Fruit fly (Drosophila melanogaster): ENCODE data around the gene CG13907.

The CG13907 gene

DNA sequence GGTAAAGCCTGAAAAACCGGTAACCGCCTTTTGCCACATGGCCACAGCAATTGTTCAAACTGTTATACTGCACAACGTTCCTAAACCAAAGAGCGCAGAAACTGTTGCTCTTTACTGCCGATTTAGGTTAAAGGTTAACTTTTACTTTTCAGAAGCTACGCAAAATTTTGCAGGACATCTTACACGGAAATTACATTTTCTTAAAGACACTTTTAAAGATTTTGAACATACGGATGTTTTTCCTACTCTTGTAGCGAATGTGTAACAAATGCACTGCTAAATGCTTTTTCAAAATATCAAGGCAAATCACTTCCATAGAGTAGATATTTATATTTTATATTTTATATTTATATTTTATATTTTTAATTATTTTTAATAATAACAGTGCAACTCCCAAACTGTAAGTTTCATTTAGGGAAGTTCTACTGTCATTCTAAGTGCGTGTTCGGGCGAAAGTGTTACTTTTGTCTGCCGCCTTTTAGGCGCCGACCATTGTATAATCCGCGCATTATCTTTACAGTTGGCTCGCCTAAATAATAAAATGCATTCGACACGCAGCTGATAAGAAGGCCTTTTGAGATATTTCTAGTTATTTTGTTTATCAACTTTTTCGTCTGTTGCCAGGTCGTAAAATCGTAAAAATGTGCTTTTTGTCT lies 551 bp upstream of the CG13907 start:
- TF ChIP-seq CG6689 (GFP tag; IDR thresholded peaks at IDR 0.05) (0 out of 2 replicates have a peak, but pooled peaks have one; percentile 30), CG17829 (tag; optimal IDR thresholded peaks at IDR 0.05) (peak; percentile 11), dmrt99B (tag; optimal IDR thresholded peaks at IDR 0.05) (peak; percentile 58), CG6254 (GFP tag; optimal IDR thresholded peaks at IDR 0.05) (peak; percentile 13), gfzf (GFP tag; optimal IDR thresholded peaks at IDR 0.05) (no peak), tgo (GFP tag; IDR thresholded peaks at IDR 0.05) (peak; percentile 21; the same call in 2 of the 3 replicates), CG6654 (GFP tag; optimal IDR thresholded peaks at IDR 0.05) (peak; percentile 15), CG15479 (GFP tag; optimal IDR thresholded peaks at IDR 0.05) (no peak), CG32772 (GFP tag; IDR thresholded peaks at IDR 0.05) (peak; percentile 7; the same call in 1 of the 2 replicates), CG13287 (GFP tag; IDR thresholded peaks at IDR 0.05; ENCODE audit: partially characterized antibody) (0 out of 2 replicates have a peak, but pooled peaks have one; percentile 0), scrt (GFP tag; optimal IDR thresholded peaks at IDR 0.05) (peak; percentile 71), CG2712 (tag; optimal IDR thresholded peaks at IDR 0.05) (peak; percentile 57), Awh (GFP tag; IDR thresholded peaks at IDR 0.05) (no peak), al (GFP tag; IDR thresholded peaks at IDR 0.05) (no peak), CG6813 (GFP tag; optimal IDR thresholded peaks at IDR 0.05) (peak; percentile 40), Meics (GFP tag; optimal IDR thresholded peaks at IDR 0.05) (peak; percentile 59), z (GFP tag; IDR thresholded peaks at IDR 0.05) (no peak), Rfx (GFP tag; IDR thresholded peaks at IDR 0.05) (peak; percentile 33), CG12299 (tag; optimal IDR thresholded peaks at IDR 0.05) (peak; percentile 3), CG4424 (GFP tag; optimal IDR thresholded peaks at IDR 0.05) (peak; percentile 23), dysf (GFP tag; IDR thresholded peaks at IDR 0.05) (peak; percentile 48; the same call in 1 of the 3 replicates), slou (GFP tag; optimal IDR thresholded peaks at IDR 0.05) (no peak), D19B (GFP tag; optimal IDR thresholded peaks at IDR 0.05) (peak; percentile 6), Nf-YB (GFP tag; optimal IDR thresholded peaks at IDR 0.05) (no peak), toy (GFP tag; IDR thresholded peaks at IDR 0.05) (no peak), CG17361 (GFP tag; IDR thresholded peaks at IDR 0.05) (peak; percentile 43; the same call in 1 of the 3 replicates), Rx (GFP tag; IDR thresholded peaks at IDR 0.05) (no peak), CG18599 (GFP tag; optimal IDR thresholded peaks at IDR 0.05) (peak; percentile 71), Ptx1 (GFP tag; IDR thresholded peaks at IDR 0.05) (peak; percentile 57), phol (tag; optimal IDR thresholded peaks at IDR 0.05) (peak; percentile 52), bcd (GFP tag; optimal IDR thresholded peaks at IDR 0.05) (peak; percentile 20), CG2678 (tag; optimal IDR thresholded peaks at IDR 0.05) (peak; percentile 70), CG17568 (GFP tag; optimal IDR thresholded peaks at IDR 0.05) (no peak), CG18011 (GFP tag; optimal IDR thresholded peaks at IDR 0.05) (no peak), CG7839 (tag; optimal IDR thresholded peaks at IDR 0.05) (peak; percentile 58), Dp (GFP tag; optimal IDR thresholded peaks at IDR 0.05) (no peak), CG15696 (tag; optimal IDR thresholded peaks at IDR 0.05) (peak; percentile 19), ind (GFP tag; optimal IDR thresholded peaks at IDR 0.05) (peak; percentile 21), CG3281 (GFP tag; optimal IDR thresholded peaks at IDR 0.05) (peak; percentile 47), Dip2 (GFP tag; IDR thresholded peaks at IDR 0.05) (no peak), sqz (GFP tag; optimal IDR thresholded peaks at IDR 0.05) (no peak), gcm2 (GFP tag; optimal IDR thresholded peaks at IDR 0.05) (no peak), Pdp1 (GFP tag; optimal IDR thresholded peaks at IDR 0.05) (peak in 1 of 2 experiments; percentile 81), tap (tag; optimal IDR thresholded peaks at IDR 0.05) (peak; percentile 50), CG16815 (GFP tag; optimal IDR thresholded peaks at IDR 0.05) (no peak), gem (tag; optimal IDR thresholded peaks at IDR 0.05) (peak; percentile 54), CG7556 (GFP tag; optimal IDR thresholded peaks at IDR 0.05) (peak; percentile 38), CG31441 (GFP tag; IDR thresholded peaks at IDR 0.05) (peak; percentile 58; the same call in 1 of the 2 replicates), stc (GFP tag; IDR thresholded peaks at IDR 0.05) (peak; percentile 49; the same call in 1 of the 2 replicates)
